Worm (Caenorhabditis elegans) whole organism, L4 larva: ENCODE measurements around the gene C50H11.8.

Source experiments
- D1046.2 ChIP-seq: fragments of 200-800 bp; sonication (Bioruptor generic); IDR thresholded peaks from 2 replicates; pipeline ENCODE4 v1.3.6; 2022; ENCODE audit warnings: missing genetic modification characterization, missing compliant biosample characterization
- F10B5.3 ChIP-seq: sonication (generic microtip); optimal IDR thresholded peaks from 2 replicates; lab custom pipeline; 2016; ENCODE audit warnings: mild to moderate bottlenecking, missing genetic modification characterization, missing compliant biosample characterization
- F26F4.8 ChIP-seq: fragments of 200-800 bp; sonication (Bioruptor generic); conservative IDR thresholded peaks from 2 replicates; pipeline ENCODE4 v1.3.6; 2022; ENCODE audit warnings: missing genetic modification characterization, missing compliant biosample characterization
- F37D6.2 ChIP-seq: sonication (generic microtip); optimal IDR thresholded peaks from 2 replicates; lab custom pipeline; 2016; ENCODE audit warnings: mild to moderate bottlenecking, missing genetic modification characterization, missing compliant biosample characterization
- F44E2.7 ChIP-seq: fragments of 200-800 bp; sonication (Bioruptor generic); IDR thresholded peaks from 2 replicates; pipeline ENCODE4 v2.1.2; 2022; ENCODE audit warnings: missing genetic modification characterization, missing compliant biosample characterization
- F49E8.2 ChIP-seq: sonication (generic microtip); optimal IDR thresholded peaks from 2 replicates; lab custom pipeline; 2016; ENCODE audit warnings: missing compliant biosample characterization, mild to moderate bottlenecking, missing genetic modification characterization, borderline replicate concordance
- T20F7.1 ChIP-seq: fragments of 200-800 bp; sonication (Bioruptor generic); optimal IDR thresholded peaks from 2 replicates; lab custom pipeline; 2018; ENCODE audit warnings: mild to moderate bottlenecking, missing genetic modification characterization, missing compliant biosample characterization
- Y105C5A.15 ChIP-seq: fragments of 200-800 bp; sonication (Bioruptor generic); IDR thresholded peaks from 2 replicates; pipeline ENCODE4 v1.3.6; 2022; ENCODE audit warnings: missing genetic modification characterization, missing compliant biosample characterization
- Y75B8A.6 ChIP-seq: fragments of 200-800 bp; sonication (Bioruptor generic); IDR thresholded peaks from 2 replicates; pipeline ENCODE4 v1.3.6; 2022; ENCODE audit warnings: missing genetic modification reagents, missing genetic modification characterization, missing compliant biosample characterization
- aha-1 ChIP-seq: fragments of 150-350 bp; peaks from one replicate; lab custom pipeline; 2014; ENCODE audit warnings: missing biosample characterization, missing genetic modification characterization
- arid-1 ChIP-seq: fragments of 200-800 bp; sonication (Bioruptor generic); conservative IDR thresholded peaks from 2 replicates; pipeline ENCODE4 v1.3.6; 2022; ENCODE audit warnings: missing genetic modification reagents, missing genetic modification characterization, missing compliant biosample characterization
- attf-4 ChIP-seq: sonication (generic microtip); optimal IDR thresholded peaks from 3 replicates; lab custom pipeline; 2017; ENCODE audit warnings: missing biosample characterization, missing genetic modification characterization
- ceh-28 ChIP-seq: fragments of 150-350 bp; optimal IDR thresholded peaks from 2 replicates; lab custom pipeline; 2014; ENCODE audit warnings: missing biosample characterization, missing genetic modification reagents, missing genetic modification characterization
- ceh-44 ChIP-seq: fragments of 200-800 bp; sonication (Bioruptor generic); IDR thresholded peaks from 2 replicates; pipeline ENCODE4 v1.3.6; 2022; ENCODE audit warnings: missing genetic modification reagents, missing genetic modification characterization, missing compliant biosample characterization
- ces-1 ChIP-seq: fragments of 150-350 bp; sonication (generic microtip); optimal IDR thresholded peaks from 4 replicates; lab custom pipeline; 2014; ENCODE audit warnings: missing biosample characterization, missing genetic modification reagents, missing genetic modification characterization
- ctbp-1 ChIP-seq: fragments of 200-800 bp; sonication (Bioruptor generic); IDR thresholded peaks from 2 replicates; pipeline ENCODE4 v1.3.6; 2022; ENCODE audit warnings: missing genetic modification reagents, missing genetic modification characterization, missing compliant biosample characterization
- daf-12 ChIP-seq: fragments of 150-350 bp; optimal IDR thresholded peaks from 2 replicates; lab custom pipeline; 2014; ENCODE audit warnings: missing biosample characterization, missing genetic modification reagents, missing genetic modification characterization
- daf-19 ChIP-seq: fragments of 200-800 bp; sonication (Bioruptor generic); conservative IDR thresholded peaks from 2 replicates; pipeline ENCODE4 v1.3.6; 2022; ENCODE audit warnings: missing genetic modification characterization, missing compliant biosample characterization
- daf-8 ChIP-seq: fragments of 200-800 bp; sonication (Bioruptor generic); IDR thresholded peaks from 2 replicates; pipeline ENCODE4 v1.3.6; 2022; ENCODE audit warnings: missing genetic modification characterization, missing compliant biosample characterization
- dmd-6 ChIP-seq: fragments of 200-800 bp; sonication (Bioruptor generic); IDR thresholded peaks from 2 replicates; pipeline ENCODE4 v1.3.6; 2022; ENCODE audit warnings: missing genetic modification reagents, missing genetic modification characterization, missing compliant biosample characterization
- dmd-9 ChIP-seq: fragments of 200-800 bp; sonication (Bioruptor generic); IDR thresholded peaks from 2 replicates; pipeline ENCODE4 v1.3.6; 2022; ENCODE audit warnings: missing genetic modification reagents, missing genetic modification characterization, missing compliant biosample characterization
- dpl-1 ChIP-seq: fragments of 150-350 bp; optimal IDR thresholded peaks from 2 replicates; lab custom pipeline; 2014; ENCODE audit warnings: missing biosample characterization, missing genetic modification reagents, missing genetic modification characterization
- fkh-10 ChIP-seq: fragments of 150-350 bp; optimal IDR thresholded peaks from 2 replicates; lab custom pipeline; 2014; ENCODE audit warnings: missing biosample characterization, missing genetic modification reagents, missing genetic modification characterization
- hif-1 ChIP-seq, 2 experiments: sonication (generic microtip); optimal IDR thresholded peaks; 2 replicates each; lab custom pipeline; 2016 to 2017; ENCODE audit warnings: missing compliant biosample characterization in 2 of 2, missing genetic modification characterization in 2 of 2, missing genetic modification reagents in 2 of 2, missing genotype in 2 of 2, mild to moderate bottlenecking in 1 of 2
- lim-7 ChIP-seq: fragments of 200-800 bp; sonication (Bioruptor generic); IDR thresholded peaks from 2 replicates; pipeline ENCODE4 v1.3.6; 2022; ENCODE audit warnings: missing genetic modification characterization, missing compliant biosample characterization
- lin-1 ChIP-seq: fragments of 200-800 bp; sonication (Bioruptor generic); IDR thresholded peaks from 2 replicates; pipeline ENCODE4 v1.3.6; 2022; ENCODE audit warnings: missing genetic modification reagents, missing genetic modification characterization, missing compliant biosample characterization
- lin-29 ChIP-seq: fragments of 200-800 bp; sonication (Bioruptor generic); IDR thresholded peaks from 2 replicates; pipeline ENCODE4 v1.3.6; 2022; ENCODE audit warnings: missing genetic modification reagents, missing genetic modification characterization, missing compliant biosample characterization
- lin-38 ChIP-seq: fragments of 200-800 bp; sonication (Bioruptor generic); IDR thresholded peaks from 2 replicates; pipeline ENCODE4 v1.3.6; 2022; ENCODE audit warnings: missing genetic modification reagents, missing genetic modification characterization, missing compliant biosample characterization
- mdl-1 ChIP-seq, 2 experiments: fragments of 150-350 bp in 1 of 2; sonication (generic microtip) in 1 of 2; optimal IDR thresholded peaks; 2 replicates each; lab custom pipeline; 2014 to 2017; ENCODE audit warnings: missing biosample characterization in 2 of 2, missing genetic modification characterization in 2 of 2
- mdt-29 ChIP-seq: fragments of 200-800 bp; sonication (Bioruptor generic); IDR thresholded peaks from 2 replicates; pipeline ENCODE4 v1.3.6; 2022; ENCODE audit warnings: missing genetic modification reagents, missing genetic modification characterization, missing compliant biosample characterization
- mes-2 ChIP-seq: sonication (generic microtip); optimal IDR thresholded peaks from 2 replicates; lab custom pipeline; 2016; ENCODE audit warnings: missing genotype, mild to moderate bottlenecking, missing genetic modification characterization, missing compliant biosample characterization; ENCODE audit not compliant: poor library complexity, severe bottlenecking
- nhr-102 ChIP-seq: sonication (generic microtip); optimal IDR thresholded peaks from 2 replicates; lab custom pipeline; 2016; ENCODE audit warnings: mild to moderate bottlenecking, missing genetic modification characterization, moderate library complexity, missing compliant biosample characterization
- nhr-111 ChIP-seq: fragments of 200-800 bp; sonication (Bioruptor generic); optimal IDR thresholded peaks from 2 replicates; lab custom pipeline; 2018; ENCODE audit warnings: mild to moderate bottlenecking, missing genetic modification characterization, missing compliant biosample characterization
- nhr-237 ChIP-seq: sonication (generic microtip); optimal IDR thresholded peaks from 2 replicates; lab custom pipeline; 2017; ENCODE audit warnings: missing biosample characterization, missing genetic modification characterization
- nhr-25 ChIP-seq: sonication (generic microtip); optimal IDR thresholded peaks from 2 replicates; lab custom pipeline; 2017; ENCODE audit warnings: missing genetic modification characterization, mild to moderate bottlenecking, missing compliant biosample characterization, antibody characterized with exemption, moderate library complexity, borderline replicate concordance; ENCODE audit not compliant: insufficient read depth
- pqm-1 ChIP-seq: sonication (generic microtip); optimal IDR thresholded peaks from 2 replicates; lab custom pipeline; 2017; ENCODE audit warnings: missing biosample characterization, missing genetic modification characterization
- rbr-2 ChIP-seq: sonication (generic microtip); optimal IDR thresholded peaks from 2 replicates; lab custom pipeline; 2016; ENCODE audit warnings: missing genotype, missing genetic modification characterization, missing compliant biosample characterization
- saeg-2 ChIP-seq: fragments of 200-800 bp; sonication (Bioruptor generic); IDR thresholded peaks from 2 replicates; pipeline ENCODE4 v1.3.6; 2022; ENCODE audit warnings: missing genetic modification reagents, missing genetic modification characterization, missing compliant biosample characterization
- set-16 ChIP-seq: fragments of 200-800 bp; sonication (Bioruptor generic); IDR thresholded peaks from 2 replicates; pipeline ENCODE4 v1.3.6; 2022; ENCODE audit warnings: missing genetic modification reagents, missing genetic modification characterization, missing compliant biosample characterization
- snpc-1.2 ChIP-seq: fragments of 200-800 bp; sonication (Bioruptor generic); IDR thresholded peaks from 2 replicates; pipeline ENCODE4 v1.3.6; 2022; ENCODE audit warnings: missing genetic modification reagents, missing genetic modification characterization, missing compliant biosample characterization
- snpc-4 ChIP-seq: fragments of 150-350 bp; optimal IDR thresholded peaks from 2 replicates; lab custom pipeline; 2014; ENCODE audit warnings: missing biosample characterization, missing genetic modification characterization
- zfp-2 ChIP-seq: sonication (generic microtip); optimal IDR thresholded peaks from 2 replicates; lab custom pipeline; 2016; ENCODE audit warnings: mild to moderate bottlenecking, missing genetic modification characterization, missing compliant biosample characterization
- zfp-3 ChIP-seq: fragments of 200-800 bp; sonication (Bioruptor generic); conservative IDR thresholded peaks from 2 replicates; pipeline ENCODE4 v1.3.6; 2022; ENCODE audit warnings: missing genetic modification reagents, missing genetic modification characterization, missing compliant biosample characterization
- zip-11 ChIP-seq: fragments of 200-800 bp; sonication (Bioruptor generic); IDR thresholded peaks from 2 replicates; pipeline ENCODE4 v1.3.6; 2022; ENCODE audit warnings: missing genetic modification characterization, missing compliant biosample characterization
- zip-2 ChIP-seq: fragments of 150-350 bp; optimal IDR thresholded peaks from 2 replicates; lab custom pipeline; 2014; ENCODE audit warnings: missing biosample characterization, missing genetic modification characterization

C50H11.8 gene

DNA sequence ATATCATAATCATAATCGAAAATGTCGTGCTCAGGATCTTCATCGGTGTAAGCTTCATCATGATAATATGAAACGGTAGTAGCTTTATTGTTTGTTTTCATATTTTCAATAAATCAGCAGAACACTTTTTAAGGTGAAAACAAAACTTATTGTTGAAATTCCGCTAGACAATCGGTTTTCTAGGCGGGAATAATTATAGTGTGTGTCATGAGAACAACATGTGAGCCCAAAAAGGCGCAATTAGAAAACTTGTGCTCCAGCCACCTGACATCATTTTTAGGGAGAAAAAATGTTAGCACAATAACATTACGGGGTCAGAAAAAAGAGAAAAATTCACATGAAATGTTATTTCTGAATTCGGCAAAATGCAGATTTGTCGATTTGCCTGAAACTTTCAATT lies 20.1 kb upstream of the C50H11.8 start, which contains the start of gene srw-8:
TSS of gene srw-8 (minus strand) at position 101 of the 400 bp plus-strand sequence.
- no peak for TF ChIP-seq aha-1 (tag; lab: Kevin White, UChicago)

DNA sequence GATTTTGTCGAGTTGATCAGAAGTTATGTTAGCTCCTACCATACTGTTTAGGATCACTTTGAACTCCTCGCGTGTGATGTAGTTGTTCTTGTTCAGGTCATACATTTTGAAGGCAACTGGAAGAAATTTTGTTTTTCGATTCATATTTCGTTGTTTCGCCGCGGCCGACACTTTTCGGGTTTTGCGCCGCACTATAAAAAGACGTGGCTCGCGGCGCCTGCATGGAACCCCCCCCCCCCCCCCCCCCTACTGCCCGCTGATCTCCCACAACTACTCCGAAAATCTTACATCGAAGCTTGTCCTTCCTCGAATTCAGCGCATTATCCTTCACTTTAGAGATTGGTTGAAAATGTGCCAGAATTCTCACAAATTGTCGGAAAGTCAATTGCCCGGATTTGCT lies 16.3 kb upstream of the C50H11.8 start:
- TF ChIP-seq set-16 (GFP tag; lab: Robert Waterston, UW) = peak; percentile 82
- TF ChIP-seq nhr-25 = no peak
- TF ChIP-seq dmd-9 (GFP tag; lab: Robert Waterston, UW) = no peak

DNA sequence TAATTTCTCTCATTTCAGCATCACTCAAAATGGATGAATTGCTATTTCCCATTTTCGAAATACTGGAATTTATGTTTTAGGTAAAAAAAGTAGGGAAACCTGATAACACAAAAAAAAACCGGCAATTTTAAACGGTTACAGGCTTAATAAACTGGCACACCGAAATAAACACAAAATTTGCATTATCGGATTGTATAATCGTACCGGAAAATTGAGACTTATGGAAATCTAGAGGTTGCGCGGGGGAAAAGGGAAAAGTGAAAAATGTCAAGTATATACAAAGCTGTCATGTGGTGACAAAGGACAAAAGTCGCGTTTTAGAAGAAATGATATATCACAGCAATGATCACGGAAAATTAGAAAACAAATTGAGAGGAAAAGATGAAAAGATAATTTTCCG lies 15.1 kb upstream of the C50H11.8 start, which contains the start of gene chpf-2:
TSS of gene chpf-2 (minus strand) at position 101 of the 400 bp plus-strand sequence.
- no peak for TF ChIP-seq Y75B8A.6 (GFP tag; lab: Robert Waterston, UW)
- TF ChIP-seq nhr-102 (tag; lab: Kevin White, UChicago) = no peak
- TF ChIP-seq mdt-29 (GFP tag; lab: Robert Waterston, UW) = no peak
- TF ChIP-seq lin-1 (GFP tag; lab: Robert Waterston, UW) = no peak
- no peak for TF ChIP-seq F44E2.7 (GFP tag; lab: Robert Waterston, UW)
- no peak for TF ChIP-seq daf-19 (GFP tag; lab: Robert Waterston, UW)
- TF ChIP-seq saeg-2 = no peak
- no peak for TF ChIP-seq ctbp-1
- no peak for TF ChIP-seq pqm-1 (tag; lab: Kevin White, UChicago)
- TF ChIP-seq fkh-10 (GFP tag; lab: Kevin White, UChicago) = no peak
- TF ChIP-seq nhr-237 (tag; lab: Kevin White, UChicago) = no peak
- no peak for TF ChIP-seq zfp-3 (GFP tag; lab: Robert Waterston, UW)
- no peak for TF ChIP-seq Y105C5A.15 (GFP tag; lab: Robert Waterston, UW)
- TF ChIP-seq zfp-2 = no peak
- TF ChIP-seq F37D6.2 (tag; lab: Kevin White, UChicago) = no peak
- TF ChIP-seq hif-1 (tag; optimal IDR thresholded peaks at IDR 0.05; lab: Kevin White, UChicago) = no peak
- TF ChIP-seq ces-1 (GFP tag; lab: Kevin White, UChicago) = no peak
- TF ChIP-seq dpl-1 = no peak
- no peak for TF ChIP-seq dmd-6 (GFP tag; lab: Robert Waterston, UW)
- TF ChIP-seq T20F7.1 (GFP tag; lab: Kevin White, UChicago) = no peak

DNA sequence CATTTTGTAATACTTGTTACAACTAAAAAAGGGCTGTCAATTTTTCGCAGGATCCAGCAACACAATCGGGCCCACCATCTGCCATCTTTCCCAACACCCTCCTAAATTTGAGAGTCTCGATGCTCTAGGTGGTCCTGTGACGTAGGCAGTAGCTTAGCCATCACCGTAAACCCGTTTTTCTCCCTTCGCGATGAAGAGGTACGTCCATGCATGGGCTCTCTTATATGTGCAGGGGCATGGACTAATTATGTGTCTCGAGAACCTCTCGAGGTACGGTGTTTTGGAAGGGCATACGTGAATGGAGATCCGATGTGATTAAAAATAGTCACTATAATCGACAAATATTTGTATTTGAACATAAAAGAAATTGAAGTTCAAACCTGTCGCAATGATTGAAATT lies 13.4 kb upstream of the C50H11.8 start:
- TF ChIP-seq snpc-4 (tag; lab: Kevin White, UChicago) = no peak
- no peak for TF ChIP-seq lim-7
- no peak for TF ChIP-seq daf-8 (GFP tag; lab: Robert Waterston, UW)
- no peak for TF ChIP-seq nhr-111 (GFP tag; lab: Kevin White, UChicago)
- no peak for TF ChIP-seq attf-4
- no peak for TF ChIP-seq rbr-2 (tag; lab: Kevin White, UChicago)
- no peak for TF ChIP-seq mdl-1 (tag; optimal IDR thresholded peaks at IDR 0.05; lab: Kevin White, UChicago)
- no peak for TF ChIP-seq ceh-44 (GFP tag; lab: Robert Waterston, UW)
- TF ChIP-seq lin-38 = no peak
- TF ChIP-seq snpc-1.2 (GFP tag; lab: Robert Waterston, UW) = no peak
- TF ChIP-seq zip-2 (tag; lab: Kevin White, UChicago) = no peak

DNA sequence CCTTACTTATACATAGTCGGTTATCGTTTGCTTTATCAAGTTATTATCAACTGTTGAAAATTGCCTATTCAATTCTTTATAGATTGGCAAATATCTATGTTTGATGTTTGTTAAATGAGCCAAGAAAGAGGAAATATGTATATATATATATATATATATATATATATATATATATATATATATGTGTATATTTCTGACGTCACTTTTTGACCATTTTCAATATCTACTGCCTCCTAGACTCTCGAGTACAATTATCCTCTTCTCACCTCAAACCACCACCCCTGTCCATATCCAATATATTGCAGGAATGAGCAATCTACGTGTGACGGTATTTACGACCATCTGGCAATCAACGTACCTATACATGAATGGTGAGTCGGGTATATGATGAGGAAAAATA lies 9.5 kb upstream of the C50H11.8 start, which contains the start of gene F59D6.1:
TSS of gene F59D6.1 (plus strand) at position 301 of the 400 bp plus-strand sequence.
- TF ChIP-seq snpc-4 (tag; lab: Kevin White, UChicago) = no peak
- no peak for TF ChIP-seq arid-1
- TF ChIP-seq F26F4.8 (GFP tag; lab: Robert Waterston, UW) = no peak
- TF ChIP-seq zip-11 (GFP tag; lab: Robert Waterston, UW) = no peak
- no peak for TF ChIP-seq zfp-2
- no peak for TF ChIP-seq lin-29 (GFP tag; lab: Robert Waterston, UW)
- TF ChIP-seq mes-2 (tag; lab: Kevin White, UChicago) = no peak
- TF ChIP-seq F10B5.3 = no peak
- no peak for TF ChIP-seq F49E8.2
- TF ChIP-seq D1046.2 (GFP tag; lab: Robert Waterston, UW) = no peak
- no peak for TF ChIP-seq ceh-28 (tag; lab: Kevin White, UChicago)
- TF ChIP-seq lin-38 = no peak
- no peak for TF ChIP-seq daf-12 (tag; lab: Kevin White, UChicago)
- no peak for TF ChIP-seq daf-19 (GFP tag; lab: Robert Waterston, UW)
